Worm (Caenorhabditis elegans) whole organism, L4/young adult: ENCODE data around the gene grl-29.
"Not testable (repeated sequence)": the region's sequence is repeated elsewhere in the genome, so short reads cannot be mapped to it uniquely, and the experiment has no call there.

Experiments used
- W03F9.2 ChIP-seq: fragments of 150-350 bp; optimal IDR thresholded peaks from 2 replicates; lab custom pipeline; 2014; ENCODE audit warnings: missing biosample characterization, missing genetic modification characterization
- dao-5 ChIP-seq: sonication (generic microtip); optimal IDR thresholded peaks from 2 replicates; lab custom pipeline; 2016; ENCODE audit warnings: missing genotype, missing genetic modification characterization, moderate library complexity, missing compliant biosample characterization
- him-1 ChIP-seq: sonication (generic microtip); optimal IDR thresholded peaks from 2 replicates; lab custom pipeline; 2016; ENCODE audit warnings: missing genotype, missing genetic modification reagents, missing genetic modification characterization, missing compliant biosample characterization

The grl-29 gene

ce11 chrV:3517889-3518288 is 37.1 kb downstream of the grl-29 start, which contains the start of gene str-227:
Gene str-227 (plus strand): TSS chrV:3518189.
- TF ChIP-seq dao-5 (tag; lab: Kevin White, UChicago) (no peak), W03F9.2 (tag; lab: Kevin White, UChicago) (no peak), him-1 (tag; lab: Kevin White, UChicago) (no peak)

- TF ChIP-seq dao-5 (tag; lab: Kevin White, UChicago) (no peak), W03F9.2 (tag; lab: Kevin White, UChicago) (no peak)
Observed at ce11 chrV:3512381-3512780, 42.7 kb downstream of the grl-29 start, which contains the start of gene str-226. Gene str-226 (plus strand): TSS chrV:3512681.

ce11 chrV:3509878-3510277 is 45.2 kb downstream of the grl-29 start, which contains the start of gene str-228:
Gene str-228 (plus strand): TSS chrV:3510178.
- TF ChIP-seq W03F9.2 (tag; lab: Kevin White, UChicago) (no peak), dao-5 (tag; lab: Kevin White, UChicago) (no peak), him-1 (tag; lab: Kevin White, UChicago) (no peak)

ce11 chrV:3507691-3508090 is 47.3 kb downstream of the grl-29 start, which contains the start of gene str-225:
Gene str-225 (plus strand): TSS chrV:3507822.
- no peak for TF ChIP-seq W03F9.2 (tag; lab: Kevin White, UChicago)
- TF ChIP-seq dao-5 (tag; lab: Kevin White, UChicago): no peak
- TF ChIP-seq him-1 (tag; lab: Kevin White, UChicago): no peak

- not testable (repeated sequence) for TF ChIP-seq dao-5, W03F9.2, him-1 (tag; lab: Kevin White, UChicago)
Observed at ce11 chrV:3506252-3506651, 48.8 kb downstream of the grl-29 start, which contains the start of gene ugt-64. Gene ugt-64 (minus strand): TSS chrV:3506352.

ce11 chrV:3505745-3506144 is 49.3 kb downstream of the grl-29 start:
- TF ChIP-seq dao-5 (tag; lab: Kevin White, UChicago) (no peak), W03F9.2 (tag; lab: Kevin White, UChicago) (no peak), him-1 (tag; lab: Kevin White, UChicago) (no peak)
